Fruit fly (Drosophila melanogaster) whole organism, embryonic: ENCODE data around the gene PhKgamma.

Experiments
- Atf6 ChIP-seq: fragments of 200-800 bp; sonication (Bioruptor generic); IDR thresholded peaks from 2 replicates; pipeline ENCODE4 v1.3.6; 2022; ENCODE audit warnings: missing biosample characterization, missing genetic modification characterization
- CG12236 ChIP-seq: fragments of 200-800 bp; sonication (Bioruptor generic); optimal IDR thresholded peaks from 2 replicates; lab custom pipeline; 2016; ENCODE audit warnings: missing biosample characterization, missing genetic modification characterization
- CG4328 ChIP-seq: fragments of 200-800 bp; sonication (Bioruptor generic); optimal IDR thresholded peaks from 3 replicates; lab custom pipeline; 2017; ENCODE audit warnings: missing biosample characterization, missing genetic modification reagents, missing genetic modification characterization
- CG6689 ChIP-seq: fragments of 200-800 bp; sonication (Bioruptor generic); IDR thresholded peaks from 2 replicates; pipeline ENCODE4 v1.3.6; 2022; ENCODE audit warnings: missing biosample characterization, missing genetic modification characterization
- Dll ChIP-seq: fragments of 200-800 bp; sonication (Bioruptor generic); IDR thresholded peaks from 4 replicates; pipeline ENCODE4 v1.3.6; 2022; ENCODE audit warnings: missing biosample characterization, missing genetic modification characterization; ENCODE audit not compliant: partially characterized antibody
- E2f2 ChIP-seq: fragments of 200-800 bp; sonication (Bioruptor generic); IDR thresholded peaks from 2 replicates; pipeline ENCODE4 v1.3.6; 2022; ENCODE audit warnings: missing biosample characterization, missing genetic modification characterization
- prd ChIP-seq, 3 experiments: fragments of >200 bp in 2 of 3; fragments of 200-800 bp in 1 of 3; sonication (Bioruptor generic) in 1 of 3; optimal IDR thresholded peaks in 2 of 3; IDR thresholded peaks in 1 of 3; 2 replicates in 2 of 3; 3 replicates in 1 of 3; pipeline versions ENCODE4 v1.3.6 to Lab custom; 2017 to 2022; ENCODE audit warnings: missing biosample characterization in 1 of 3, missing genetic modification characterization in 1 of 3

DNA sequence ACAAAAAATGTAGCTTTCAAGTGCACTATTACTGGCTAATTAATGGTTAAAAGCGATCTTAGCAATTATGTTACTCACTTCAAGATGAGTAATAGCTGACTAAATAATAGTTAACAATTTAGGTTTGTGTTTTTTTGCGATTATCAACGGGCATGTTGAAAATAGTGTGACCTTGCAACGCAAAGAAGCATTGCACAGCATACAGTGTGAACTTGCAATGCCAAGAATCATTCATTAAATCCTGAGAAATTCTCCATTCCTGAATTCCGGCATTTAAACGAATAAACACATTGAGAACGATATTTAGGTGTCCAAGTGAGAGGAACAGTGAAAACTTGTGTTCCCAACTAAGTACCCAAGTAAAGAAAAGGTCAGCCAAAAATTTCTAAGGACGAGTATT, 35.3 kb upstream of the PhKgamma start:
- TF ChIP-seq CG6689 (GFP tag; lab: Robert Waterston, UW) (no peak), prd (optimal IDR thresholded peaks at IDR 0.05; lab: Kevin White, UChicago) (no peak), prd (GFP tag; IDR thresholded peaks at IDR 0.05; lab: Robert Waterston, UW) (no peak), Atf6 (GFP tag; lab: Robert Waterston, UW) (no peak), Dll (GFP tag; lab: Robert Waterston, UW) (no peak), E2f2 (no peak), CG4328 (GFP tag; lab: Kevin White, UChicago) (no peak), CG12236 (no peak)
